Fruit fly (Drosophila melanogaster): ENCODE results near the gene C1GalTA.

C1GalTA gene

dm6 chr2L:8984614-8985318 lies 33.8 kb upstream of the C1GalTA start, which contains the start of gene CG13101 (continued):
- TF ChIP-seq CG10431 (GFP tag; optimal IDR thresholded peaks at IDR 0.05), result peak; percentile 55
- TF ChIP-seq Mrtf (GFP tag; IDR thresholded peaks at IDR 0.05), result peak; percentile 90; the same call in 2 of the 3 replicates
- TF ChIP-seq CG3726 (GFP tag; IDR thresholded peaks at IDR 0.05), result no peak; the same call in 2 of the 3 replicates
- TF ChIP-seq Gug (GFP tag; IDR thresholded peaks at IDR 0.05), result peak; percentile 67; the same call in 3 of the 4 replicates
- peak; percentile 98 for TF ChIP-seq vvl (GFP tag; IDR thresholded peaks at IDR 0.05)
- TF ChIP-seq Blimp-1 (GFP tag; optimal IDR thresholded peaks at IDR 0.05), result peak; percentile 93
- TF ChIP-seq Neu2 (GFP tag; optimal IDR thresholded peaks at IDR 0.05; ENCODE audit: borderline replicate concordance), result no peak
- peak; percentile 3 for TF ChIP-seq shn (GFP tag; optimal IDR thresholded peaks at IDR 0.05)
- no peak for TF ChIP-seq yki (optimal IDR thresholded peaks at IDR 0.05)
- peak; percentile 93 for TF ChIP-seq Meics (GFP tag; optimal IDR thresholded peaks at IDR 0.05)
- 0 out of 2 replicates have a peak, but pooled peaks have one; percentile 36 for TF ChIP-seq dan (GFP tag; IDR thresholded peaks at IDR 0.05)
- TF ChIP-seq CG12391 (tag; optimal IDR thresholded peaks at IDR 0.05), result peak; percentile 96
- TF ChIP-seq Hsf (GFP tag; optimal IDR thresholded peaks at IDR 0.05), result peak; percentile 92
- peak; percentile 91 for TF ChIP-seq CG17361 (GFP tag; IDR thresholded peaks at IDR 0.05)
- peak; percentile 56 to 62 for TF ChIP-seq Trl (optimal IDR thresholded peaks at IDR 0.05)
- peak; percentile 88 for TF ChIP-seq Trl (GFP tag; optimal IDR thresholded peaks at IDR 0.05)
- TF ChIP-seq HLH54F (GFP tag; optimal IDR thresholded peaks at IDR 0.05), result peak; percentile 78
- 0 out of 2 replicates have a peak, but pooled peaks have one; percentile 46 for TF ChIP-seq Lim3 (GFP tag; IDR thresholded peaks at IDR 0.05)
- peak; percentile 80 for TF ChIP-seq NfI (GFP tag; optimal IDR thresholded peaks at IDR 0.05)
- TF ChIP-seq CG13287 (GFP tag; IDR thresholded peaks at IDR 0.05; ENCODE audit: partially characterized antibody), result peak; percentile 22; the same call in 1 of the 2 replicates
- TF ChIP-seq NK7.1 (GFP tag; optimal IDR thresholded peaks at IDR 0.05), result peak; percentile 72
- TF ChIP-seq btn (GFP tag; optimal IDR thresholded peaks at IDR 0.05), result no peak
- TF ChIP-seq CG17385 (GFP tag; optimal IDR thresholded peaks at IDR 0.05), result peak; percentile 89
- TF ChIP-seq gsb (GFP tag; IDR thresholded peaks at IDR 0.05), result peak; percentile 89
- peak; percentile 85 for TF ChIP-seq peb (GFP tag; IDR thresholded peaks at IDR 0.05)
- TF ChIP-seq CG9727 (GFP tag; optimal IDR thresholded peaks at IDR 0.05), result peak; percentile 95
- peak; percentile 55 for TF ChIP-seq CG10274 (GFP tag; optimal IDR thresholded peaks at IDR 0.05)
- TF ChIP-seq corto (GFP tag; optimal IDR thresholded peaks at IDR 0.05), result peak; percentile 95
- TF ChIP-seq pum (GFP tag; optimal IDR thresholded peaks at IDR 0.05), result peak; percentile 85
- TF ChIP-seq so (GFP tag; IDR thresholded peaks at IDR 0.05), result peak; percentile 95
- peak; percentile 95 for TF ChIP-seq Dbx (GFP tag; IDR thresholded peaks at IDR 0.05)
- TF ChIP-seq CG15514 (GFP tag; optimal IDR thresholded peaks at IDR 0.05), result peak; percentile 88
- peak; percentile 96 for TF ChIP-seq PHDP (tag; optimal IDR thresholded peaks at IDR 0.05)
- TF ChIP-seq prd (optimal IDR thresholded peaks at IDR 0.05), result no peak
- TF ChIP-seq prd (GFP tag; IDR thresholded peaks at IDR 0.05), result peak; percentile 94
- TF ChIP-seq toy (GFP tag; IDR thresholded peaks at IDR 0.05), result peak; percentile 83
- TF ChIP-seq nerfin-1 (tag; optimal IDR thresholded peaks at IDR 0.05), result peak; percentile 78
- peak; percentile 84 for TF ChIP-seq C15 (GFP tag; IDR thresholded peaks at IDR 0.05)
- TF ChIP-seq CG10209 (GFP tag; optimal IDR thresholded peaks at IDR 0.05), result peak; percentile 89
- TF ChIP-seq Elba2 (GFP tag; optimal IDR thresholded peaks at IDR 0.05), result peak; percentile 41
- TF ChIP-seq ci (GFP tag; IDR thresholded peaks at IDR 0.05), result peak; percentile 96
- TF ChIP-seq exex (tag; optimal IDR thresholded peaks at IDR 0.05), result peak; percentile 70
- TF ChIP-seq row (GFP tag; IDR thresholded peaks at IDR 0.05), result peak; percentile 96
- peak; percentile 89 for TF ChIP-seq CG10267 (tag; optimal IDR thresholded peaks at IDR 0.05)
- TF ChIP-seq Atf6 (GFP tag; IDR thresholded peaks at IDR 0.05), result peak; percentile 96
- TF ChIP-seq HHEX (GFP tag; optimal IDR thresholded peaks at IDR 0.05), result peak; percentile 89
- TF ChIP-seq onecut (GFP tag; IDR thresholded peaks at IDR 0.05), result peak; percentile 81
- peak; percentile 98 for TF ChIP-seq sens (GFP tag)
- peak; percentile 78 for TF ChIP-seq Mad (GFP tag; optimal IDR thresholded peaks at IDR 0.05)
- peak; percentile 92 for TF ChIP-seq CG32772 (GFP tag; IDR thresholded peaks at IDR 0.05)
- peak; percentile 93 for TF ChIP-seq ara (GFP tag; IDR thresholded peaks at IDR 0.05)

Measured in whole organism, embryonic.